Fruit fly (Drosophila melanogaster) whole organism, embryonic: Measurements from ENCODE around the gene Cap-H2.

Experiments used
- Abd-B ChIP-seq: fragments of 200-800 bp; sonication (Bioruptor generic); optimal IDR thresholded peaks from 2 replicates; lab custom pipeline; 2018; ENCODE audit warnings: missing biosample characterization, mild to moderate bottlenecking, missing genetic modification characterization, moderate library complexity
- CG11560 ChIP-seq: fragments of 200-800 bp; sonication (Bioruptor generic); IDR thresholded peaks from 3 replicates; pipeline ENCODE4 v1.3.6; 2022; ENCODE audit warnings: missing biosample characterization, missing genetic modification characterization
- CG12299 ChIP-seq: fragments of 200-800 bp; sonication (Bioruptor generic); optimal IDR thresholded peaks from 2 replicates; lab custom pipeline; 2018; ENCODE audit warnings: missing biosample characterization, mild to moderate bottlenecking, missing genetic modification characterization
- CG13424 ChIP-seq: fragments of 200-800 bp; sonication (Bioruptor generic); optimal IDR thresholded peaks from 2 replicates; lab custom pipeline; 2019; ENCODE audit warnings: missing biosample characterization, mild to moderate bottlenecking, missing genetic modification characterization, moderate library complexity
- CG1647 ChIP-seq: fragments of 200-800 bp; sonication (Bioruptor generic); optimal IDR thresholded peaks from 3 replicates; lab custom pipeline; 2016; ENCODE audit warnings: missing biosample characterization, missing genetic modification characterization
- CG17361 ChIP-seq: fragments of 200-800 bp; sonication (Bioruptor generic); IDR thresholded peaks from 3 replicates; pipeline ENCODE4 v1.3.6; 2022; ENCODE audit warnings: missing biosample characterization, missing genetic modification characterization
- CG32532 ChIP-seq: fragments of 200-800 bp; sonication (Bioruptor generic); IDR thresholded peaks from 2 replicates; pipeline ENCODE4 v1.3.6; 2022; ENCODE audit warnings: missing biosample characterization, missing genetic modification characterization
- CG34376 ChIP-seq: fragments of 200-800 bp; sonication (Bioruptor generic); optimal IDR thresholded peaks from 2 replicates; lab custom pipeline; 2018; ENCODE audit warnings: missing biosample characterization, mild to moderate bottlenecking, missing genetic modification characterization
- CG4707 ChIP-seq: fragments of 200-800 bp; sonication (Bioruptor generic); optimal IDR thresholded peaks from 2 replicates; lab custom pipeline; 2018; ENCODE audit warnings: missing biosample characterization, mild to moderate bottlenecking, missing genetic modification characterization, moderate library complexity
- CG6272 ChIP-seq: fragments of 200-800 bp; sonication (Bioruptor generic); IDR thresholded peaks from 2 replicates; pipeline ENCODE4 v1.3.6; 2022; ENCODE audit warnings: missing biosample characterization, missing genetic modification characterization
- CG6813 ChIP-seq: fragments of 200-800 bp; sonication (Bioruptor generic); optimal IDR thresholded peaks from 2 replicates; lab custom pipeline; 2017; ENCODE audit warnings: missing biosample characterization, missing genetic modification characterization, mild to moderate bottlenecking, moderate library complexity, missing genetic modification reagents
- CG7786 ChIP-seq: fragments of 200-800 bp; sonication (Bioruptor generic); optimal IDR thresholded peaks from 2 replicates; lab custom pipeline; 2016; ENCODE audit warnings: missing biosample characterization, missing genetic modification characterization
- CG8765 ChIP-seq: fragments of 200-800 bp; sonication (Bioruptor generic); IDR thresholded peaks from 2 replicates; pipeline ENCODE4 v1.3.6; 2022; ENCODE audit warnings: missing biosample characterization, missing genetic modification characterization
- CG9817 ChIP-seq: fragments of 200-800 bp; sonication (Bioruptor generic); optimal IDR thresholded peaks from 2 replicates; lab custom pipeline; 2018; ENCODE audit warnings: missing biosample characterization, mild to moderate bottlenecking, missing genetic modification characterization, moderate library complexity
- CG9876 ChIP-seq: fragments of 200-800 bp; sonication (Bioruptor generic); optimal IDR thresholded peaks from 2 replicates; lab custom pipeline; 2016; ENCODE audit warnings: missing biosample characterization, missing genetic modification characterization
- CHES-1-like ChIP-seq: fragments of 200-800 bp; sonication (Bioruptor generic); optimal IDR thresholded peaks from 2 replicates; lab custom pipeline; 2016; ENCODE audit warnings: missing biosample characterization, missing genetic modification characterization
- D19A ChIP-seq: fragments of 200-800 bp; optimal IDR thresholded peaks from 3 replicates; lab custom pipeline; 2019; ENCODE audit warnings: missing biosample characterization, mild to moderate bottlenecking, missing genetic modification characterization, moderate library complexity
- Dad ChIP-seq: fragments of 200-800 bp; sonication (Bioruptor generic); optimal IDR thresholded peaks from 3 replicates; lab custom pipeline; 2016; ENCODE audit warnings: missing biosample characterization, missing genetic modification characterization
- Doc2 ChIP-seq: fragments of 200-800 bp; sonication (Bioruptor generic); IDR thresholded peaks from 2 replicates; pipeline ENCODE4 v1.3.6; 2022; ENCODE audit warnings: missing biosample characterization, missing genetic modification characterization
- HHEX ChIP-seq: fragments of 200-800 bp; sonication (Bioruptor generic); optimal IDR thresholded peaks from 3 replicates; lab custom pipeline; 2017; ENCODE audit warnings: missing biosample characterization, mild to moderate bottlenecking, missing genetic modification characterization, missing genetic modification reagents
- HLH54F ChIP-seq: fragments of 200-800 bp; sonication (Bioruptor generic); optimal IDR thresholded peaks from 3 replicates; lab custom pipeline; 2016; ENCODE audit warnings: missing biosample characterization, missing genetic modification characterization
- HLHmδ ChIP-seq: fragments of 200-800 bp; sonication (Bioruptor generic); optimal IDR thresholded peaks from 2 replicates; lab custom pipeline; 2018; ENCODE audit warnings: missing biosample characterization, mild to moderate bottlenecking, missing genetic modification characterization, moderate library complexity
- Hr3 ChIP-seq: fragments of 200-800 bp; sonication (Bioruptor generic); optimal IDR thresholded peaks from 3 replicates; lab custom pipeline; 2016; ENCODE audit warnings: missing biosample characterization, missing genetic modification characterization
- Jarid2 ChIP-seq: fragments of 200-800 bp; sonication (Bioruptor generic); optimal IDR thresholded peaks from 3 replicates; lab custom pipeline; 2017; ENCODE audit warnings: mild to moderate bottlenecking, missing biosample characterization, missing genetic modification reagents, missing genetic modification characterization
- Oli ChIP-seq: fragments of 200-800 bp; sonication (Bioruptor generic); optimal IDR thresholded peaks from 2 replicates; lab custom pipeline; 2018; ENCODE audit warnings: missing biosample characterization, mild to moderate bottlenecking, missing genetic modification characterization, moderate library complexity
- Sry-β ChIP-seq: fragments of 200-800 bp; sonication (Bioruptor generic); optimal IDR thresholded peaks from 2 replicates; lab custom pipeline; 2018; ENCODE audit warnings: missing biosample characterization, mild to moderate bottlenecking, missing genetic modification characterization, moderate library complexity
- Xrp1 ChIP-seq: fragments of 200-800 bp; sonication (Bioruptor generic); IDR thresholded peaks from 2 replicates; pipeline ENCODE4 v1.3.6; 2022; ENCODE audit warnings: missing biosample characterization, missing genetic modification characterization
- abd-A ChIP-seq: fragments of 200-800 bp; sonication (Bioruptor generic); optimal IDR thresholded peaks from 3 replicates; lab custom pipeline; 2019; ENCODE audit warnings: missing biosample characterization, mild to moderate bottlenecking, missing genetic modification characterization, moderate library complexity
- ase ChIP-seq: fragments of 200-800 bp; sonication (Bioruptor generic); IDR thresholded peaks from 3 replicates; pipeline ENCODE4 v1.3.6; 2022; ENCODE audit warnings: missing biosample characterization, missing genetic modification characterization
- ato ChIP-seq: fragments of 200-800 bp; sonication (Bioruptor generic); IDR thresholded peaks from 2 replicates; pipeline ENCODE4 v1.3.6; 2022; ENCODE audit warnings: missing biosample characterization, missing genetic modification characterization; ENCODE audit not compliant: partially characterized antibody
- cas ChIP-seq: fragments of 200-800 bp; sonication (Bioruptor generic); IDR thresholded peaks from 2 replicates; pipeline ENCODE4 v1.3.6; 2022; ENCODE audit warnings: missing biosample characterization, missing genetic modification characterization
- caup ChIP-seq: fragments of 200-800 bp; sonication (Bioruptor generic); optimal IDR thresholded peaks from 3 replicates; lab custom pipeline; 2017; ENCODE audit warnings: missing biosample characterization, mild to moderate bottlenecking, missing genetic modification characterization, moderate library complexity; ENCODE audit not compliant: severe bottlenecking
- chif ChIP-seq, 2 experiments: fragments of 200-800 bp; sonication (Bioruptor generic); optimal IDR thresholded peaks; 3 replicates each; lab custom pipeline; 2016; ENCODE audit warnings: missing biosample characterization in 2 of 2, missing genetic modification characterization in 2 of 2
- chinmo ChIP-seq: fragments of 200-800 bp; sonication (Bioruptor generic); IDR thresholded peaks from 4 replicates; pipeline ENCODE4 v1.3.6; 2022; ENCODE audit warnings: missing biosample characterization, missing genetic modification characterization; ENCODE audit not compliant: partially characterized antibody
- emc ChIP-seq: fragments of 200-800 bp; sonication (Bioruptor generic); optimal IDR thresholded peaks from 2 replicates; lab custom pipeline; 2016; ENCODE audit warnings: missing biosample characterization, missing genetic modification characterization
- exex ChIP-seq: fragments of 200-800 bp; sonication (Bioruptor generic); optimal IDR thresholded peaks from 4 replicates; lab custom pipeline; 2018; ENCODE audit warnings: missing biosample characterization, mild to moderate bottlenecking, missing genetic modification characterization, moderate library complexity
- kay ChIP-seq: fragments of 200-800 bp; sonication (Bioruptor generic); optimal IDR thresholded peaks from 2 replicates; lab custom pipeline; 2016; ENCODE audit warnings: missing biosample characterization, missing genetic modification characterization
- phol ChIP-seq: fragments of 200-800 bp; sonication (Bioruptor generic); optimal IDR thresholded peaks from 3 replicates; lab custom pipeline; 2018; ENCODE audit warnings: missing biosample characterization, mild to moderate bottlenecking, missing genetic modification characterization, moderate library complexity
- pros ChIP-seq: fragments of 200-800 bp; sonication (Bioruptor generic); optimal IDR thresholded peaks from 3 replicates; lab custom pipeline; 2019; ENCODE audit warnings: missing biosample characterization, mild to moderate bottlenecking, missing genetic modification characterization, moderate library complexity
- run ChIP-seq: fragments of 200-800 bp; sonication (Bioruptor generic); optimal IDR thresholded peaks from 3 replicates; lab custom pipeline; 2018; ENCODE audit warnings: missing biosample characterization, mild to moderate bottlenecking, missing genetic modification characterization
- sens-2 ChIP-seq: fragments of 200-800 bp; sonication (Bioruptor generic); IDR thresholded peaks from 2 replicates; pipeline ENCODE4 v1.3.6; 2022; ENCODE audit warnings: missing biosample characterization, missing genetic modification characterization
- sisA ChIP-seq: fragments of 200-800 bp; sonication (Bioruptor generic); IDR thresholded peaks from 2 replicates; pipeline ENCODE4 v1.3.6; 2022; ENCODE audit warnings: missing biosample characterization, missing genetic modification characterization
- stc ChIP-seq: fragments of 200-800 bp; sonication (Bioruptor generic); IDR thresholded peaks from 2 replicates; pipeline ENCODE4 v1.3.6; 2022; ENCODE audit warnings: missing biosample characterization, missing genetic modification characterization
- tap ChIP-seq: fragments of 200-800 bp; optimal IDR thresholded peaks from 3 replicates; lab custom pipeline; 2019; ENCODE audit warnings: missing biosample characterization, mild to moderate bottlenecking, missing genetic modification characterization, moderate library complexity
- tna ChIP-seq: fragments of 200-800 bp; sonication (Bioruptor generic); IDR thresholded peaks from 2 replicates; pipeline ENCODE4 v1.3.6; 2022; ENCODE audit warnings: missing biosample characterization, missing genetic modification characterization; ENCODE audit not compliant: partially characterized antibody
- toy ChIP-seq: fragments of 200-800 bp; sonication (Bioruptor generic); IDR thresholded peaks from 2 replicates; pipeline ENCODE4 v1.3.6; 2022; ENCODE audit warnings: missing biosample characterization, missing genetic modification characterization
- trem ChIP-seq: fragments of 200-800 bp; optimal IDR thresholded peaks from 3 replicates; lab custom pipeline; 2019; ENCODE audit warnings: missing biosample characterization, mild to moderate bottlenecking, missing genetic modification characterization, moderate library complexity
- unpg ChIP-seq: fragments of 200-800 bp; sonication (Bioruptor generic); optimal IDR thresholded peaks from 3 replicates; lab custom pipeline; 2018; ENCODE audit warnings: missing biosample characterization, mild to moderate bottlenecking, missing genetic modification characterization, moderate library complexity
- wdn ChIP-seq: fragments of 200-800 bp; sonication (Bioruptor generic); IDR thresholded peaks from 2 replicates; pipeline ENCODE4 v1.3.6; 2022; ENCODE audit warnings: missing biosample characterization, missing genetic modification characterization
- z ChIP-seq: fragments of 200-800 bp; sonication (Bioruptor generic); IDR thresholded peaks from 3 replicates; pipeline ENCODE4 v1.3.6; 2022; ENCODE audit warnings: missing biosample characterization, missing genetic modification characterization

Cap-H2 gene

dm6 chr3R:10784058-10784499 lies 23.0 kb downstream of the Cap-H2 start, which contains the start of the genes mRpL37 and Rbp1 (continued):
- no peak for TF ChIP-seq CG9876 (GFP tag; lab: Kevin White, UChicago)
- TF ChIP-seq CG8765, result peak; percentile 84
- TF ChIP-seq CG4707 (GFP tag; lab: Kevin White, UChicago), result no peak
- no peak for TF ChIP-seq wdn (GFP tag; lab: Robert Waterston, UW)
- TF ChIP-seq Jarid2 (GFP tag; lab: Kevin White, UChicago), result no peak
- TF ChIP-seq Doc2 (GFP tag; lab: Robert Waterston, UW), result no peak
- no peak for TF ChIP-seq pros
- TF ChIP-seq CG12299, result peak; percentile 55
- no peak for TF ChIP-seq emc (GFP tag; lab: Kevin White, UChicago)
- TF ChIP-seq HLH54F (GFP tag; lab: Kevin White, UChicago), result peak; percentile 66
- no peak for TF ChIP-seq toy
- TF ChIP-seq CG9817 (tag; lab: Kevin White, UChicago), result peak; percentile 87
- peak; percentile 30; the same call in 1 of the 2 replicates for TF ChIP-seq ato (GFP tag; lab: Robert Waterston, UW)
- peak; percentile 85 for TF ChIP-seq CG32532 (GFP tag; lab: Robert Waterston, UW)
- TF ChIP-seq kay, result peak; percentile 40
- peak; percentile 88 for TF ChIP-seq trem (tag; lab: Kevin White, UChicago)
- TF ChIP-seq stc (GFP tag; lab: Robert Waterston, UW), result no peak
- no peak for TF ChIP-seq tap (tag; lab: Kevin White, UChicago)
- TF ChIP-seq cas (GFP tag; lab: Robert Waterston, UW), result no peak
- TF ChIP-seq chinmo, result peak; percentile 66; the same call in 1 of the 4 replicates
- no peak for TF ChIP-seq run (tag; lab: Kevin White, UChicago)
- peak; percentile 72 for TF ChIP-seq Sry-β (GFP tag; lab: Kevin White, UChicago)
- peak; percentile 66 for TF ChIP-seq Oli (tag; lab: Kevin White, UChicago)
- peak; percentile 87 for TF ChIP-seq CG6272 (GFP tag; lab: Robert Waterston, UW)
- TF ChIP-seq HHEX (GFP tag; lab: Kevin White, UChicago), result peak; percentile 51
- TF ChIP-seq CG1647 (GFP tag; lab: Kevin White, UChicago), result peak; percentile 33
- peak; percentile 89 for TF ChIP-seq phol (tag; lab: Kevin White, UChicago)
- TF ChIP-seq exex (tag; lab: Kevin White, UChicago), result no peak
- no peak for TF ChIP-seq D19A (tag; lab: Kevin White, UChicago)
- TF ChIP-seq CG17361, result peak; percentile 91
- peak; percentile 45; the same call in 1 of the 2 replicates for TF ChIP-seq Xrp1 (GFP tag; lab: Robert Waterston, UW)
- peak; percentile 86 for TF ChIP-seq sisA (GFP tag; lab: Robert Waterston, UW)
- TF ChIP-seq chif (GFP tag; optimal IDR thresholded peaks at IDR 0.05; lab: Kevin White, UChicago), result peak; percentile 18 to 53
- TF ChIP-seq caup (GFP tag; lab: Kevin White, UChicago), result peak; percentile 44
- TF ChIP-seq z (GFP tag; lab: Robert Waterston, UW), result no peak
- TF ChIP-seq Abd-B (GFP tag; lab: Kevin White, UChicago), result peak; percentile 93
- TF ChIP-seq sens-2 (GFP tag; lab: Robert Waterston, UW), result no peak
- TF ChIP-seq CG7786 (GFP tag; lab: Kevin White, UChicago), result peak; percentile 33
- TF ChIP-seq tna (GFP tag; lab: Robert Waterston, UW), result peak; percentile 31; the same call in 1 of the 2 replicates
- peak; percentile 87 for TF ChIP-seq CG13424 (tag; lab: Kevin White, UChicago)
- TF ChIP-seq CG6813 (GFP tag; lab: Kevin White, UChicago), result no peak
- peak; percentile 69 for TF ChIP-seq unpg
- no peak for TF ChIP-seq HLHmδ (GFP tag; lab: Kevin White, UChicago)
- peak; percentile 1 for TF ChIP-seq CG34376 (GFP tag; lab: Kevin White, UChicago)
- peak; percentile 27; the same call in 1 of the 3 replicates for TF ChIP-seq ase (GFP tag; lab: Robert Waterston, UW)
- TF ChIP-seq CHES-1-like (GFP tag; lab: Kevin White, UChicago), result peak; percentile 42
- TF ChIP-seq Dad, result peak; percentile 24
- TF ChIP-seq CG11560 (tag; lab: Robert Waterston, UW), result no peak
- TF ChIP-seq Hr3 (GFP tag; lab: Kevin White, UChicago), result peak; percentile 85
- no peak for TF ChIP-seq abd-A (tag; lab: Kevin White, UChicago)
